Fruit fly (Drosophila melanogaster) whole organism, embryonic: ENCODE measurements around the gene CG43116.

Experiments used
- BEAF-32 ChIP-seq: fragments of 200-800 bp; sonication (Bioruptor generic); optimal IDR thresholded peaks from 3 replicates; lab custom pipeline; 2017; ENCODE audit warnings: missing biosample characterization, missing genetic modification characterization, mild to moderate bottlenecking, moderate library complexity, missing genetic modification reagents
- Bdp1 ChIP-seq: fragments of 200-800 bp; sonication (Bioruptor generic); optimal IDR thresholded peaks from 3 replicates; lab custom pipeline; 2016; ENCODE audit warnings: missing biosample characterization, missing genetic modification characterization
- BtbVII ChIP-seq: fragments of 200-800 bp; sonication (Bioruptor generic); optimal IDR thresholded peaks from 3 replicates; lab custom pipeline; 2017; ENCODE audit warnings: missing biosample characterization, mild to moderate bottlenecking, missing genetic modification characterization
- Bteb2 ChIP-seq: fragments of 200-800 bp; sonication (Bioruptor generic); optimal IDR thresholded peaks from 2 replicates; lab custom pipeline; 2016; ENCODE audit warnings: missing biosample characterization, missing genetic modification characterization
- CG10209 ChIP-seq: fragments of 200-800 bp; sonication (Bioruptor generic); optimal IDR thresholded peaks from 3 replicates; lab custom pipeline; 2017; ENCODE audit warnings: missing biosample characterization, mild to moderate bottlenecking, missing genetic modification characterization, missing genetic modification reagents
- CG10543 ChIP-seq: fragments of 200-800 bp; sonication (Bioruptor generic); optimal IDR thresholded peaks from 3 replicates; lab custom pipeline; 2017; ENCODE audit warnings: missing biosample characterization, mild to moderate bottlenecking, missing genetic modification characterization, moderate library complexity
- CG11456 ChIP-seq: fragments of 200-800 bp; sonication (Bioruptor generic); IDR thresholded peaks from 3 replicates; pipeline ENCODE4 v1.3.6; 2022; ENCODE audit warnings: missing biosample characterization, missing genetic modification characterization
- CG12299 ChIP-seq: fragments of 200-800 bp; sonication (Bioruptor generic); optimal IDR thresholded peaks from 2 replicates; lab custom pipeline; 2018; ENCODE audit warnings: missing biosample characterization, mild to moderate bottlenecking, missing genetic modification characterization
- CG1233 ChIP-seq: fragments of 200-800 bp; sonication (Bioruptor generic); optimal IDR thresholded peaks from 4 replicates; lab custom pipeline; 2018; ENCODE audit warnings: missing biosample characterization, mild to moderate bottlenecking, missing genetic modification characterization
- CG12942 ChIP-seq: fragments of 200-800 bp; sonication (Bioruptor generic); optimal IDR thresholded peaks from 3 replicates; lab custom pipeline; 2016; ENCODE audit warnings: missing biosample characterization, missing genetic modification characterization
- CG13624 ChIP-seq: fragments of 200-800 bp; sonication (Bioruptor generic); optimal IDR thresholded peaks from 2 replicates; lab custom pipeline; 2016; ENCODE audit warnings: missing biosample characterization, missing genetic modification characterization
- CG14014 ChIP-seq: fragments of 200-800 bp; sonication (Bioruptor generic); IDR thresholded peaks from 2 replicates; pipeline ENCODE4 v1.3.6; 2022; ENCODE audit warnings: missing biosample characterization, missing genetic modification characterization
- CG14965 ChIP-seq: fragments of 200-800 bp; sonication (Bioruptor generic); optimal IDR thresholded peaks from 2 replicates; lab custom pipeline; 2016; ENCODE audit warnings: missing biosample characterization, missing genetic modification characterization, borderline replicate concordance
- CG15696 ChIP-seq: fragments of 200-800 bp; sonication (Bioruptor generic); optimal IDR thresholded peaks from 2 replicates; lab custom pipeline; 2019; ENCODE audit warnings: missing biosample characterization, mild to moderate bottlenecking, missing genetic modification characterization, moderate library complexity
- CG16813 ChIP-seq: fragments of 200-800 bp; sonication (Bioruptor generic); IDR thresholded peaks from 3 replicates; pipeline ENCODE4 v1.3.6; 2022; ENCODE audit warnings: missing biosample characterization, missing genetic modification characterization; ENCODE audit not compliant: partially characterized antibody
- CG17359 ChIP-seq: fragments of 200-800 bp; sonication (Bioruptor generic); optimal IDR thresholded peaks from 3 replicates; lab custom pipeline; 2018; ENCODE audit warnings: missing biosample characterization, mild to moderate bottlenecking, missing genetic modification characterization, moderate library complexity
- CG30403 ChIP-seq: fragments of 200-800 bp; sonication (Bioruptor generic); optimal IDR thresholded peaks from 3 replicates; lab custom pipeline; 2016; ENCODE audit warnings: missing biosample characterization, missing genetic modification characterization
- CG31365 ChIP-seq: fragments of 200-800 bp; sonication (Bioruptor generic); optimal IDR thresholded peaks from 2 replicates; lab custom pipeline; 2018; ENCODE audit warnings: missing biosample characterization, mild to moderate bottlenecking, missing genetic modification characterization
- CG32772 ChIP-seq: fragments of 200-800 bp; sonication (Bioruptor generic); IDR thresholded peaks from 2 replicates; pipeline ENCODE4 v1.3.6; 2022; ENCODE audit warnings: missing biosample characterization, missing genetic modification characterization
- CG3407 ChIP-seq: fragments of 200-800 bp; sonication (Bioruptor generic); optimal IDR thresholded peaks from 2 replicates; lab custom pipeline; 2018; ENCODE audit warnings: missing biosample characterization, mild to moderate bottlenecking, missing genetic modification characterization
- CG4328 ChIP-seq: fragments of 200-800 bp; sonication (Bioruptor generic); optimal IDR thresholded peaks from 3 replicates; lab custom pipeline; 2017; ENCODE audit warnings: missing biosample characterization, missing genetic modification reagents, missing genetic modification characterization
- CG9609 ChIP-seq: fragments of 200-800 bp; sonication (Bioruptor generic); optimal IDR thresholded peaks from 3 replicates; lab custom pipeline; 2016; ENCODE audit warnings: missing biosample characterization, missing genetic modification characterization
- CG9727 ChIP-seq: fragments of 200-800 bp; sonication (Bioruptor generic); optimal IDR thresholded peaks from 3 replicates; lab custom pipeline; 2017; ENCODE audit warnings: missing biosample characterization, mild to moderate bottlenecking, missing genetic modification characterization
- CG9876 ChIP-seq: fragments of 200-800 bp; sonication (Bioruptor generic); optimal IDR thresholded peaks from 2 replicates; lab custom pipeline; 2016; ENCODE audit warnings: missing biosample characterization, missing genetic modification characterization
- D ChIP-seq, 2 experiments: fragments of 200-800 bp in 1 of 2; fragments of >200 bp in 1 of 2; sonication (Bioruptor generic) in 1 of 2; optimal IDR thresholded peaks; 2 replicates in 1 of 2; 3 replicates in 1 of 2; lab custom pipeline; 2017; ENCODE audit warnings: mild to moderate bottlenecking in 1 of 2, missing biosample characterization in 1 of 2, missing genetic modification characterization in 1 of 2, missing genetic modification reagents in 1 of 2
- Dad ChIP-seq: fragments of 200-800 bp; sonication (Bioruptor generic); optimal IDR thresholded peaks from 3 replicates; lab custom pipeline; 2016; ENCODE audit warnings: missing biosample characterization, missing genetic modification characterization
- Doc3 ChIP-seq: fragments of 200-800 bp; sonication (Bioruptor generic); IDR thresholded peaks from 3 replicates; pipeline ENCODE4 v1.3.6; 2022; ENCODE audit warnings: missing biosample characterization, missing genetic modification characterization; ENCODE audit not compliant: partially characterized antibody
- HLH3B ChIP-seq: fragments of 200-800 bp; sonication (Bioruptor generic); IDR thresholded peaks from 2 replicates; pipeline ENCODE4 v1.3.6; 2022; ENCODE audit warnings: missing biosample characterization, missing genetic modification characterization
- Oaz ChIP-seq: fragments of 200-800 bp; sonication (Bioruptor generic); IDR thresholded peaks from 2 replicates; pipeline ENCODE4 v1.3.6; 2022; ENCODE audit warnings: missing biosample characterization, missing genetic modification characterization
- Rfx ChIP-seq: fragments of 200-800 bp; sonication (Bioruptor generic); IDR thresholded peaks from 2 replicates; pipeline ENCODE4 v1.3.6; 2022; ENCODE audit warnings: missing biosample characterization, missing genetic modification characterization
- Sry-δ ChIP-seq: fragments of 200-800 bp; sonication (Bioruptor generic); optimal IDR thresholded peaks from 2 replicates; lab custom pipeline; 2016; ENCODE audit warnings: missing biosample characterization, missing genetic modification characterization
- abd-A ChIP-seq: fragments of 200-800 bp; sonication (Bioruptor generic); optimal IDR thresholded peaks from 3 replicates; lab custom pipeline; 2019; ENCODE audit warnings: missing biosample characterization, mild to moderate bottlenecking, missing genetic modification characterization, moderate library complexity
- ato ChIP-seq: fragments of 200-800 bp; sonication (Bioruptor generic); IDR thresholded peaks from 2 replicates; pipeline ENCODE4 v1.3.6; 2022; ENCODE audit warnings: missing biosample characterization, missing genetic modification characterization; ENCODE audit not compliant: partially characterized antibody
- br ChIP-seq: fragments of >200 bp; optimal IDR thresholded peaks from 2 replicates; lab custom pipeline; 2017
- caup ChIP-seq: fragments of 200-800 bp; sonication (Bioruptor generic); optimal IDR thresholded peaks from 3 replicates; lab custom pipeline; 2017; ENCODE audit warnings: missing biosample characterization, mild to moderate bottlenecking, missing genetic modification characterization, moderate library complexity; ENCODE audit not compliant: severe bottlenecking
- ci ChIP-seq: fragments of 200-800 bp; sonication (Bioruptor generic); IDR thresholded peaks from 3 replicates; pipeline ENCODE4 v1.3.6; 2022; ENCODE audit warnings: missing biosample characterization, missing genetic modification characterization
- dimm ChIP-seq: fragments of 200-800 bp; sonication (Bioruptor generic); IDR thresholded peaks from 2 replicates; pipeline ENCODE4 v1.3.6; 2022; ENCODE audit warnings: missing biosample characterization, missing genetic modification characterization
- dmrt99B ChIP-seq: fragments of 200-800 bp; sonication (Bioruptor generic); optimal IDR thresholded peaks from 2 replicates; lab custom pipeline; 2018; ENCODE audit warnings: missing biosample characterization, mild to moderate bottlenecking, missing genetic modification characterization, moderate library complexity
- gfzf ChIP-seq: fragments of 200-800 bp; sonication (Bioruptor generic); optimal IDR thresholded peaks from 2 replicates; lab custom pipeline; 2016; ENCODE audit warnings: missing biosample characterization, mild to moderate bottlenecking, missing genetic modification characterization, moderate library complexity
- grn ChIP-seq: fragments of 200-800 bp; sonication (Bioruptor generic); optimal IDR thresholded peaks from 3 replicates; lab custom pipeline; 2017; ENCODE audit warnings: missing biosample characterization, missing genetic modification characterization
- kni ChIP-seq: fragments of 200-800 bp; sonication (Bioruptor generic); optimal IDR thresholded peaks from 3 replicates; lab custom pipeline; 2017; ENCODE audit warnings: mild to moderate bottlenecking, missing biosample characterization, missing genetic modification reagents, missing genetic modification characterization
- knrl ChIP-seq: fragments of 200-800 bp; sonication (Bioruptor generic); IDR thresholded peaks from 3 replicates; pipeline ENCODE4 v1.3.6; 2022; ENCODE audit warnings: missing biosample characterization, missing genetic modification characterization; ENCODE audit not compliant: partially characterized antibody
- p53 ChIP-seq: fragments of 200-800 bp; sonication (Bioruptor generic); optimal IDR thresholded peaks from 2 replicates; lab custom pipeline; 2016; ENCODE audit warnings: missing biosample characterization, missing genetic modification characterization
- so ChIP-seq: fragments of 200-800 bp; sonication (Bioruptor generic); IDR thresholded peaks from 3 replicates; pipeline ENCODE4 v1.3.6; 2022; ENCODE audit warnings: missing biosample characterization, missing genetic modification characterization
- tin ChIP-seq: fragments of 200-800 bp; sonication (Bioruptor generic); optimal IDR thresholded peaks from 3 replicates; lab custom pipeline; 2016; ENCODE audit warnings: missing biosample characterization, missing genetic modification characterization
- tll ChIP-seq, 2 experiments: fragments of 200-800 bp in 1 of 2; fragments of >200 bp in 1 of 2; sonication (Bioruptor generic) in 1 of 2; optimal IDR thresholded peaks; 2 replicates each; lab custom pipeline; 2017 to 2019; ENCODE audit warnings: missing biosample characterization in 2 of 2, missing genetic modification characterization in 2 of 2, mild to moderate bottlenecking in 1 of 2, moderate library complexity in 1 of 2
- zen ChIP-seq: fragments of 200-800 bp; sonication (Bioruptor generic); optimal IDR thresholded peaks from 3 replicates; lab custom pipeline; 2018; ENCODE audit warnings: missing biosample characterization, mild to moderate bottlenecking, missing genetic modification characterization, moderate library complexity

Gene CG43116

DNA sequence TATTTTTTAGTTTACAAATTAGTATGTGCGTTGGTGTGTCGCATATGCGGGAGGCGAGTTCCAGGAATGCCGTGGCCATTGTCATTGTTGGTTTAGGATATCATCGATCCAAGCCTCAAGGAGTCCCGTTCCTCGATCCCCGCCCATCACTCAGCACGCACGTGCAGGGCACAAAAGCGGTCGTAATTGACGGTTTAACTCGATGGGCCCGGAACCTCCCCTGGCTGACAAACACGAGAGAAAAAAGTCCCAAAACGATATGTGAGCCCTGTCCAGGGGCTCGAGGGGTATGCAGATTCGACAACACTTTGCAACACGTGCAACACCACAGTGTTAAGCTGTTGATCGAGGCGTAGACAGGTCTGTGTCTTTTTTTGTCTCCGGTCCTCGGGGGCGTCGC lies 31.1 kb upstream of the CG43116 start (continued):
- TF ChIP-seq CG11456 (GFP tag; lab: Robert Waterston, UW): no peak
- no peak for TF ChIP-seq Oaz (GFP tag; lab: Robert Waterston, UW)
- peak; percentile 31 for TF ChIP-seq D (optimal IDR thresholded peaks at IDR 0.05; lab: Kevin White, UChicago)
- TF ChIP-seq D (GFP tag; optimal IDR thresholded peaks at IDR 0.05; lab: Kevin White, UChicago): no peak
- TF ChIP-seq CG9876 (GFP tag; lab: Kevin White, UChicago): no peak
- TF ChIP-seq CG4328: no peak

DNA sequence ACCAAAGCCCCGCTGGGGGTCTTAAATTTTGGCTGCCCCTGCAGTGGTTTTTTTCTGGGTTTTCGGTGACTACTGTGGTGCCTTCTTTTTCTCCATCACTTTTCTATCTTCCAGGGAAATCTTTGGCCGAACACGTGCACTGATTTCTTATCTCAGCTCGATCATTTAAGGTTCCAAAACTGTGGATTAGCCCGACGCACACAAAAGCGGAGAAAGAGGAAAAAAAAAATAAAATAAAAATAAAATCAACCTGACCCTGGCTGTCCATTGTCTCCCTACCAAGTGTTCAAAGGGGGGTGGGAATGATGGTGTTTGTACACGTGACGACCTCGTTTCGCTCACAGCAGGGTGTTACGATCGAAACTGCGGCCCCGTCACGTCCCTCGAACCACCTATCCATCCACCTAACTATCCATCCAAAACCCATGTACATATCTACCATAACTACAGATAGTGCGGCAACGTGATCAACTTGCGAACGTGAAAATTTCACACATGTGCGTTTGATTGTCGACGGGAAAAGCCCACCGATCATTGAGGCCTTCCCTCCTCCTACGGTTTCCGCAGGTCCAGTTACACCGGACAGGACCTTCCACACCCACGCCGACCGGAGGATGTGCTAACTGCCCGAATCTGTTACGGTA lies 30.0 kb upstream of the CG43116 start:
- TF ChIP-seq ci (GFP tag; lab: Robert Waterston, UW) (no peak), Doc3 (GFP tag; lab: Robert Waterston, UW) (no peak), CG10543 (GFP tag; lab: Kevin White, UChicago) (no peak), ato (GFP tag; lab: Robert Waterston, UW) (no peak), CG12942 (GFP tag; lab: Kevin White, UChicago) (no peak), CG9609 (GFP tag; lab: Kevin White, UChicago) (no peak), p53 (GFP tag; lab: Kevin White, UChicago) (peak; percentile 33), Sry-δ (GFP tag; lab: Kevin White, UChicago) (no peak), br (lab: Kevin White, UChicago) (no peak), dimm (no peak), CG13624 (GFP tag; lab: Kevin White, UChicago) (no peak), CG17359 (tag; lab: Kevin White, UChicago) (peak; percentile 71), so (GFP tag; lab: Robert Waterston, UW) (no peak), CG16813 (GFP tag; lab: Robert Waterston, UW) (no peak), caup (GFP tag; lab: Kevin White, UChicago) (no peak), CG12299 (tag; lab: Kevin White, UChicago) (no peak), CG31365 (tag; lab: Kevin White, UChicago) (no peak), tin (GFP tag; lab: Kevin White, UChicago) (no peak), tll (GFP tag; optimal IDR thresholded peaks at IDR 0.05; lab: Kevin White, UChicago) (peak in 1 of 2 experiments; percentile 53), knrl (no peak), gfzf (GFP tag; lab: Kevin White, UChicago) (no peak), BEAF-32 (GFP tag; lab: Kevin White, UChicago) (no peak), BtbVII (GFP tag; lab: Kevin White, UChicago) (no peak), grn (GFP tag; lab: Kevin White, UChicago) (peak; percentile 98), kni (GFP tag; lab: Kevin White, UChicago) (peak; percentile 62), abd-A (tag; lab: Kevin White, UChicago) (no peak), CG15696 (no peak), HLH3B (GFP tag; lab: Robert Waterston, UW) (no peak), CG10209 (GFP tag; lab: Kevin White, UChicago) (no peak), Bteb2 (GFP tag; lab: Kevin White, UChicago) (no peak), dmrt99B (tag; lab: Kevin White, UChicago) (no peak), CG1233 (no peak), Bdp1 (GFP tag; lab: Kevin White, UChicago) (no peak), Rfx (GFP tag; lab: Robert Waterston, UW) (no peak), CG30403 (GFP tag; lab: Kevin White, UChicago) (no peak), CG32772 (no peak), CG3407 (GFP tag; lab: Kevin White, UChicago) (no peak), zen (tag; lab: Kevin White, UChicago) (no peak), Dad (GFP tag; lab: Kevin White, UChicago) (no peak), D (optimal IDR thresholded peaks at IDR 0.05; lab: Kevin White, UChicago) (peak; percentile 38), D (GFP tag; optimal IDR thresholded peaks at IDR 0.05; lab: Kevin White, UChicago) (peak; percentile 15), CG14965 (GFP tag; lab: Kevin White, UChicago) (no peak), CG14014 (GFP tag; lab: Robert Waterston, UW) (no peak), CG9727 (GFP tag; lab: Kevin White, UChicago) (no peak)
